Worm (Caenorhabditis elegans): ENCODE data around the gene eif-1.A.

DNA sequence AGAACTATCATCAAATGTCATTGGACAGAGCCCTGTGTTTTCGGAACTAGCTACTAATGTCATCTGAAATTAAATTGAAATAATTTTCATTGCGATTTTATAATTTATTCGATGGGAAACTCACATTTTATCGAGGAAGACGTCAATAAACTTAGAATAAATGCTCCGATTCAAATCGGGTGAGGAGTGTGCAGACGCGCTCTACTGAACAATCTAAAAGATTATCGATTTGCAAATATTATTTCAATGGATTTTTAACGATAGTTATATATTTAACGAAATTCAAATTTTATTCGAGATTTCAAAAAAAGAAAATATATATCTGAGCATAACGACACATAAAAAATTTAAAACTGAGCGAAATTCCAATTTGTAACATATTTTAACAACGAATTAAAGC, 11.6 kb upstream of the eif-1.A start, which contains the start of gene eor-1:
- TF ChIP-seq ztf-11 (tag; optimal IDR thresholded peaks at IDR 0.05), result no peak
- no peak for TF ChIP-seq hlh-1 (tag; optimal IDR thresholded peaks at IDR 0.05)
- no peak for TF ChIP-seq elt-1 (tag; optimal IDR thresholded peaks at IDR 0.05; ENCODE audit: borderline replicate concordance, insufficient read depth)
- TF ChIP-seq unc-62 (GFP tag; optimal IDR thresholded peaks at IDR 0.05), result no peak
- TF ChIP-seq unc-39 (tag; optimal IDR thresholded peaks at IDR 0.05), result no peak
- TF ChIP-seq sem-2 (GFP tag; optimal IDR thresholded peaks at IDR 0.05), result no peak
- TF ChIP-seq nhr-28 (tag; optimal IDR thresholded peaks at IDR 0.05), result no peak
- TF ChIP-seq snpc-4 (tag; optimal IDR thresholded peaks at IDR 0.05), result no peak
- no peak for TF ChIP-seq sptf-1 (tag; optimal IDR thresholded peaks at IDR 0.05)
